Fruit fly (Drosophila melanogaster): ENCODE measurements around the gene CG6071.

Gene CG6071

DNA sequence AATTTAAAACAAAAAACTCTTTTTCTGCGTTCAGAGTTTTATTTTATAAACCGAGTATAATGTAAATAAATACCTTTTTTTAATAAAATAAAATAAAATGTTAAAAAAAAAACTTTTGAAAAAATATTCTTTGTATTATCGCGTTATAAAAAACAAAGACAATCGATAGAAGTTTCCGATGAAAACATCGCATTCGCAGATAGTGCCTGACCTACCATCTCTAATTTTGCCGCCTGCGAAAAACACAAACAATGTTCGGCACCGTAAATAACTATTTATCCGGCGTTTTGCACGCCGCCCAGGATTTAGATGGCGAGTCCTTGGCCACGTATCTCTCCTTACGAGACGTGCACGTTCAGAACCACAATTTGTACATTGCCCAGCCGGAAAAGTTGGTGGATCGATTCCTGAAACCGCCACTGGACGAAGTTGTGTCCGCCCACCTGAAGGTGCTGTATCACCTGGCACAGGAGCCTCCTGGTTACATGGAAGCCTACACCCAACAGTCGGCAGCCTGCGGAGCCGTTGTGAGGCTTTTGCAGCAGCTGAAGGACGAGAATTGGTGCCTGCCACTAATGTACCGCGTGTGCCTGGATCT is 19.5 kb downstream of the CG6071 start, which contains the start of gene PCID2 (continued):
- TF ChIP-seq Lim3 (GFP tag; IDR thresholded peaks at IDR 0.05): no peak
- no peak for TF ChIP-seq Asciz (GFP tag; optimal IDR thresholded peaks at IDR 0.05)
- TF ChIP-seq hbn (GFP tag; IDR thresholded peaks at IDR 0.05; ENCODE audit: partially characterized antibody): peak; percentile 73
- no peak for TF ChIP-seq CG15601 (tag; optimal IDR thresholded peaks at IDR 0.05)
- TF ChIP-seq bbx (GFP tag; IDR thresholded peaks at IDR 0.05; ENCODE audit: partially characterized antibody): peak; percentile 80
- peak; percentile 77 for TF ChIP-seq CG6791 (GFP tag; IDR thresholded peaks at IDR 0.05; ENCODE audit: partially characterized antibody)
- peak; percentile 32 for TF ChIP-seq Dp (GFP tag; optimal IDR thresholded peaks at IDR 0.05)
- TF ChIP-seq stwl (tag; optimal IDR thresholded peaks at IDR 0.05): peak; percentile 68
- TF ChIP-seq CG8388 (GFP tag; optimal IDR thresholded peaks at IDR 0.05): no peak
- peak; percentile 33 for TF ChIP-seq CG2116 (GFP tag; optimal IDR thresholded peaks at IDR 0.05)
- TF ChIP-seq CG3163 (GFP tag; optimal IDR thresholded peaks at IDR 0.05): no peak
- TF ChIP-seq pzg (GFP tag; optimal IDR thresholded peaks at IDR 0.05): peak; percentile 28
- TF ChIP-seq nerfin-2 (GFP tag; IDR thresholded peaks at IDR 0.05; ENCODE audit: partially characterized antibody): peak; percentile 72
- peak; percentile 79 for TF ChIP-seq knrl (GFP tag; IDR thresholded peaks at IDR 0.05; ENCODE audit: partially characterized antibody)
- TF ChIP-seq sna (GFP tag; IDR thresholded peaks at IDR 0.05; ENCODE audit: partially characterized antibody): peak; percentile 80
- TF ChIP-seq CG9437 (GFP tag; optimal IDR thresholded peaks at IDR 0.05): no peak
- no peak for TF ChIP-seq Taf1 (GFP tag; IDR thresholded peaks at IDR 0.05)
- TF ChIP-seq unpg (GFP tag; optimal IDR thresholded peaks at IDR 0.05): no peak
- TF ChIP-seq CG17328 (GFP tag; IDR thresholded peaks at IDR 0.05): no peak
- TF ChIP-seq Hr51 (GFP tag; optimal IDR thresholded peaks at IDR 0.05): no peak
- TF ChIP-seq Hmr (GFP tag; optimal IDR thresholded peaks at IDR 0.05): no peak
- peak; percentile 77 for TF ChIP-seq unc-4 (GFP tag; IDR thresholded peaks at IDR 0.05; ENCODE audit: partially characterized antibody)
- no peak for TF ChIP-seq z (GFP tag; IDR thresholded peaks at IDR 0.05)
- TF ChIP-seq Bdp1 (GFP tag; optimal IDR thresholded peaks at IDR 0.05): no peak
- no peak for TF ChIP-seq Meics (GFP tag; optimal IDR thresholded peaks at IDR 0.05)
- TF ChIP-seq wdn (GFP tag; IDR thresholded peaks at IDR 0.05): no peak
- TF ChIP-seq Optix (GFP tag; IDR thresholded peaks at IDR 0.05): no peak
- TF ChIP-seq CG13287 (GFP tag; IDR thresholded peaks at IDR 0.05; ENCODE audit: partially characterized antibody): peak; percentile 89
- no peak for TF ChIP-seq CG11398 (GFP tag; optimal IDR thresholded peaks at IDR 0.05)
- no peak for TF ChIP-seq crp (GFP tag; optimal IDR thresholded peaks at IDR 0.05)
- no peak for TF ChIP-seq sd (tag; optimal IDR thresholded peaks at IDR 0.05)
- TF ChIP-seq Doc3 (GFP tag; IDR thresholded peaks at IDR 0.05; ENCODE audit: partially characterized antibody): peak; percentile 80
- TF ChIP-seq jing (GFP tag; optimal IDR thresholded peaks at IDR 0.05): no peak
- TF ChIP-seq CG34376 (GFP tag; optimal IDR thresholded peaks at IDR 0.05): no peak
- TF ChIP-seq Rfx (GFP tag; IDR thresholded peaks at IDR 0.05): no peak
- peak; percentile 84 for TF ChIP-seq CG34224 (GFP tag; IDR thresholded peaks at IDR 0.05; ENCODE audit: partially characterized antibody)
- no peak for TF ChIP-seq Hsf (GFP tag; optimal IDR thresholded peaks at IDR 0.05)
- no peak for TF ChIP-seq bab2 (GFP tag; optimal IDR thresholded peaks at IDR 0.05)
- no peak for TF ChIP-seq CG6254 (GFP tag; optimal IDR thresholded peaks at IDR 0.05)
- TF ChIP-seq E2f1 (GFP tag; IDR thresholded peaks at IDR 0.05): no peak
- peak; percentile 68 for TF ChIP-seq BEAF-32 (GFP tag; optimal IDR thresholded peaks at IDR 0.05)
- no peak for TF ChIP-seq ro (GFP tag; IDR thresholded peaks at IDR 0.05)
- TF ChIP-seq pnt (GFP tag; optimal IDR thresholded peaks at IDR 0.05): no peak
- TF ChIP-seq CG30431 (GFP tag; optimal IDR thresholded peaks at IDR 0.05): no peak
- TF ChIP-seq HLH54F (GFP tag; optimal IDR thresholded peaks at IDR 0.05): no peak
- TF ChIP-seq Med (GFP tag): peak; percentile 35
- TF ChIP-seq mld (GFP tag; IDR thresholded peaks at IDR 0.05; ENCODE audit: partially characterized antibody): no peak
- no peak for TF ChIP-seq salm (tag; optimal IDR thresholded peaks at IDR 0.05)
